Worm (Caenorhabditis elegans) whole organism, midembryonic: Measurements from ENCODE around the gene fbxb-33.

Source experiments
- cog-1 ChIP-seq: sonication (generic microtip); optimal IDR thresholded peaks from 2 replicates; lab custom pipeline; 2016; ENCODE audit warnings: missing genetic modification characterization, missing compliant biosample characterization
- ztf-29 ChIP-seq: fragments of 200-800 bp; sonication (Bioruptor generic); IDR thresholded peaks from 2 replicates; pipeline ENCODE4 v1.3.6; 2022; ENCODE audit warnings: missing genetic modification reagents, missing genetic modification characterization, missing compliant biosample characterization

DNA sequence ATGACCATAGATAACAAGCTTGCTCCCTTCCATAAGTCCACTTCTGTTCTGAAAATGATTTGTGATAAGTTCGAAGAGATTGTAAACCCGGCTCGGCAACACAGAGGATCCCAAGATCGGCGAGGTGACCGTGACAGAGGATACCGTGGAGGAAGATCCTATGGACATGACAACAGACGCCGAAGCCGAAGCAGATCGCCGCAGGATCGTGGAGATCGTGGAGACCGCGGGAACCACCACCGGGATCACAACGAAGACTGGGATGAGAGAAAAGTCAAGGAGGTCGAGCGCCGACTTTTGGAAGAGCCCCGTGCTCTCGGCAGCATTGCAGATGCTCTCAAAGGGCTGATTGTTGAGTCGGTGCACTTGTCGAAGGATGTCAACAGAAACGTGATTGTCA lies 42.6 kb upstream of the fbxb-33 start:
- TF ChIP-seq ztf-29, result no peak
- TF ChIP-seq cog-1 (tag; lab: Kevin White, UChicago), result no peak
